Fruit fly (Drosophila melanogaster) whole organism, embryonic: ENCODE measurements around the gene CG11374.

Experiments used
- BEAF-32 ChIP-seq: fragments of 200-800 bp; sonication (Bioruptor generic); optimal IDR thresholded peaks from 3 replicates; lab custom pipeline; 2017; ENCODE audit warnings: missing biosample characterization, missing genetic modification characterization, mild to moderate bottlenecking, moderate library complexity, missing genetic modification reagents
- Bgb ChIP-seq: fragments of 200-800 bp; sonication (Bioruptor generic); IDR thresholded peaks from 2 replicates; pipeline ENCODE4 v1.3.6; 2022; ENCODE audit warnings: missing biosample characterization, missing genetic modification characterization; ENCODE audit not compliant: partially characterized antibody
- C15 ChIP-seq: fragments of 200-800 bp; sonication (Bioruptor generic); IDR thresholded peaks from 3 replicates; pipeline ENCODE4 v1.3.6; 2022; ENCODE audit warnings: missing biosample characterization, missing genetic modification characterization
- CG10431 ChIP-seq: fragments of 200-800 bp; sonication (Bioruptor generic); optimal IDR thresholded peaks from 3 replicates; lab custom pipeline; 2018; ENCODE audit warnings: missing biosample characterization, mild to moderate bottlenecking, missing genetic modification characterization
- CG12219 ChIP-seq: fragments of 200-800 bp; sonication (Bioruptor generic); optimal IDR thresholded peaks from 3 replicates; lab custom pipeline; 2018; ENCODE audit warnings: missing biosample characterization, mild to moderate bottlenecking, missing genetic modification characterization
- CG12391 ChIP-seq: fragments of 200-800 bp; sonication (Bioruptor generic); optimal IDR thresholded peaks from 3 replicates; lab custom pipeline; 2018; ENCODE audit warnings: missing biosample characterization, mild to moderate bottlenecking, missing genetic modification characterization, moderate library complexity
- CG13287 ChIP-seq: fragments of 200-800 bp; sonication (Bioruptor generic); IDR thresholded peaks from 2 replicates; pipeline ENCODE4 v1.3.6; 2022; ENCODE audit warnings: missing biosample characterization, missing genetic modification characterization; ENCODE audit not compliant: partially characterized antibody
- CG15514 ChIP-seq: fragments of 200-800 bp; sonication (Bioruptor generic); optimal IDR thresholded peaks from 3 replicates; lab custom pipeline; 2017; ENCODE audit warnings: missing biosample characterization, missing genetic modification characterization, mild to moderate bottlenecking, moderate library complexity, missing genetic modification reagents
- CG1603 ChIP-seq: fragments of 200-800 bp; sonication (Bioruptor generic); optimal IDR thresholded peaks from 2 replicates; lab custom pipeline; 2019; ENCODE audit warnings: missing biosample characterization, mild to moderate bottlenecking, missing genetic modification characterization, moderate library complexity
- CG17912 ChIP-seq: fragments of 200-800 bp; sonication (Bioruptor generic); optimal IDR thresholded peaks from 2 replicates; lab custom pipeline; 2018; ENCODE audit warnings: missing biosample characterization, mild to moderate bottlenecking, missing genetic modification characterization
- CG2116 ChIP-seq: fragments of 200-800 bp; sonication (Bioruptor generic); optimal IDR thresholded peaks from 3 replicates; lab custom pipeline; 2018; ENCODE audit warnings: missing biosample characterization, mild to moderate bottlenecking, missing genetic modification characterization
- CG30403 ChIP-seq: fragments of 200-800 bp; sonication (Bioruptor generic); optimal IDR thresholded peaks from 3 replicates; lab custom pipeline; 2016; ENCODE audit warnings: missing biosample characterization, missing genetic modification characterization
- CG34376 ChIP-seq: fragments of 200-800 bp; sonication (Bioruptor generic); optimal IDR thresholded peaks from 2 replicates; lab custom pipeline; 2018; ENCODE audit warnings: missing biosample characterization, mild to moderate bottlenecking, missing genetic modification characterization
- CG42726 ChIP-seq: fragments of 200-800 bp; sonication (Bioruptor generic); IDR thresholded peaks from 2 replicates; pipeline ENCODE4 v1.3.6; 2022; ENCODE audit warnings: missing biosample characterization, missing genetic modification characterization; ENCODE audit not compliant: partially characterized antibody
- CG4282 ChIP-seq: fragments of 200-800 bp; sonication (Bioruptor generic); optimal IDR thresholded peaks from 2 replicates; lab custom pipeline; 2016; ENCODE audit warnings: missing biosample characterization, missing genetic modification characterization
- CG4617 ChIP-seq: fragments of 200-800 bp; sonication (Bioruptor generic); optimal IDR thresholded peaks from 3 replicates; lab custom pipeline; 2016; ENCODE audit warnings: missing biosample characterization, missing genetic modification characterization, borderline replicate concordance
- CG5953 ChIP-seq: fragments of 200-800 bp; sonication (Bioruptor generic); IDR thresholded peaks from 2 replicates; pipeline ENCODE4 v1.3.6; 2022; ENCODE audit warnings: missing biosample characterization, missing genetic modification characterization
- CG6791 ChIP-seq: fragments of 200-800 bp; sonication (Bioruptor generic); IDR thresholded peaks from 3 replicates; pipeline ENCODE4 v1.3.6; 2022; ENCODE audit warnings: missing biosample characterization, missing genetic modification characterization; ENCODE audit not compliant: partially characterized antibody
- CG7271 ChIP-seq: fragments of 200-800 bp; sonication (Bioruptor generic); optimal IDR thresholded peaks from 2 replicates; lab custom pipeline; 2018; ENCODE audit warnings: missing biosample characterization, mild to moderate bottlenecking, missing genetic modification characterization, moderate library complexity
- Dek ChIP-seq: fragments of 200-800 bp; sonication (Bioruptor generic); optimal IDR thresholded peaks from 3 replicates; lab custom pipeline; 2019; ENCODE audit warnings: missing biosample characterization, mild to moderate bottlenecking, missing genetic modification characterization, moderate library complexity
- Dll ChIP-seq: fragments of 200-800 bp; sonication (Bioruptor generic); IDR thresholded peaks from 4 replicates; pipeline ENCODE4 v1.3.6; 2022; ENCODE audit warnings: missing biosample characterization, missing genetic modification characterization; ENCODE audit not compliant: partially characterized antibody
- Dp ChIP-seq: fragments of 200-800 bp; sonication (Bioruptor generic); optimal IDR thresholded peaks from 2 replicates; lab custom pipeline; 2018; ENCODE audit warnings: missing biosample characterization, mild to moderate bottlenecking, missing genetic modification characterization, moderate library complexity
- MBD-R2 ChIP-seq: fragments of 200-800 bp; sonication (Bioruptor generic); IDR thresholded peaks from 2 replicates; pipeline ENCODE4 v1.3.6; 2022; ENCODE audit warnings: missing biosample characterization, missing genetic modification characterization
- MESR4 ChIP-seq: fragments of 200-800 bp; sonication (Bioruptor generic); optimal IDR thresholded peaks from 2 replicates; lab custom pipeline; 2018; ENCODE audit warnings: missing biosample characterization, mild to moderate bottlenecking, missing genetic modification characterization, moderate library complexity
- Med ChIP-seq: fragments of 200-800 bp; sonication (Bioruptor generic); peaks from one replicate; lab custom pipeline; 2016; ENCODE audit warnings: missing biosample characterization, missing genetic modification characterization, mild to moderate bottlenecking, inconsistent platforms, moderate library complexity
- NC2β ChIP-seq: fragments of 200-800 bp; sonication (Bioruptor generic); optimal IDR thresholded peaks from 2 replicates; lab custom pipeline; 2016; ENCODE audit warnings: missing biosample characterization, missing genetic modification characterization
- Pdp1 ChIP-seq, 2 experiments: fragments of 200-800 bp; sonication (Bioruptor generic); optimal IDR thresholded peaks; 3 replicates each; lab custom pipeline; 2016; ENCODE audit warnings: missing biosample characterization in 2 of 2, missing genetic modification characterization in 2 of 2, mild to moderate bottlenecking in 1 of 2, moderate library complexity in 1 of 2
- Scr ChIP-seq: fragments of 200-800 bp; sonication (Bioruptor generic); IDR thresholded peaks from 2 replicates; pipeline ENCODE4 v1.3.6; 2022; ENCODE audit warnings: missing biosample characterization, missing genetic modification characterization; ENCODE audit not compliant: partially characterized antibody
- Sry-δ ChIP-seq: fragments of 200-800 bp; sonication (Bioruptor generic); optimal IDR thresholded peaks from 2 replicates; lab custom pipeline; 2016; ENCODE audit warnings: missing biosample characterization, missing genetic modification characterization
- Vsx1 ChIP-seq: fragments of 200-800 bp; sonication (Bioruptor generic); optimal IDR thresholded peaks from 2 replicates; lab custom pipeline; 2017; ENCODE audit warnings: missing biosample characterization, mild to moderate bottlenecking, missing genetic modification characterization, missing genetic modification reagents
- br ChIP-seq: fragments of >200 bp; optimal IDR thresholded peaks from 2 replicates; lab custom pipeline; 2017
- danr ChIP-seq: fragments of 200-800 bp; sonication (Bioruptor generic); IDR thresholded peaks from 2 replicates; pipeline ENCODE4 v1.3.6; 2022; ENCODE audit warnings: missing biosample characterization, missing genetic modification characterization
- dimm ChIP-seq: fragments of 200-800 bp; sonication (Bioruptor generic); IDR thresholded peaks from 2 replicates; pipeline ENCODE4 v1.3.6; 2022; ENCODE audit warnings: missing biosample characterization, missing genetic modification characterization
- exex ChIP-seq: fragments of 200-800 bp; sonication (Bioruptor generic); optimal IDR thresholded peaks from 4 replicates; lab custom pipeline; 2018; ENCODE audit warnings: missing biosample characterization, mild to moderate bottlenecking, missing genetic modification characterization, moderate library complexity
- fd64A ChIP-seq: fragments of 200-800 bp; sonication (Bioruptor generic); optimal IDR thresholded peaks from 3 replicates; lab custom pipeline; 2018; ENCODE audit warnings: missing biosample characterization, mild to moderate bottlenecking, missing genetic modification characterization
- gfzf ChIP-seq: fragments of 200-800 bp; sonication (Bioruptor generic); optimal IDR thresholded peaks from 2 replicates; lab custom pipeline; 2016; ENCODE audit warnings: missing biosample characterization, mild to moderate bottlenecking, missing genetic modification characterization, moderate library complexity
- inv ChIP-seq: fragments of 200-800 bp; sonication (Bioruptor generic); IDR thresholded peaks from 2 replicates; pipeline ENCODE4 v1.3.6; 2022; ENCODE audit warnings: missing biosample characterization, missing genetic modification characterization; ENCODE audit not compliant: partially characterized antibody
- p53 ChIP-seq: fragments of 200-800 bp; sonication (Bioruptor generic); optimal IDR thresholded peaks from 2 replicates; lab custom pipeline; 2016; ENCODE audit warnings: missing biosample characterization, missing genetic modification characterization
- prd ChIP-seq, 3 experiments: fragments of >200 bp in 2 of 3; fragments of 200-800 bp in 1 of 3; sonication (Bioruptor generic) in 1 of 3; optimal IDR thresholded peaks in 2 of 3; IDR thresholded peaks in 1 of 3; 2 replicates in 2 of 3; 3 replicates in 1 of 3; pipeline versions ENCODE4 v1.3.6 to Lab custom; 2017 to 2022; ENCODE audit warnings: missing biosample characterization in 1 of 3, missing genetic modification characterization in 1 of 3
- stwl ChIP-seq: fragments of 200-800 bp; sonication (Bioruptor generic); optimal IDR thresholded peaks from 3 replicates; lab custom pipeline; 2018; ENCODE audit warnings: missing biosample characterization, mild to moderate bottlenecking, missing genetic modification characterization, moderate library complexity
- sug ChIP-seq: fragments of 200-800 bp; optimal IDR thresholded peaks from 2 replicates; lab custom pipeline; 2019; ENCODE audit warnings: missing biosample characterization, mild to moderate bottlenecking, missing genetic modification characterization, moderate library complexity
- tio ChIP-seq: fragments of 200-800 bp; sonication (Bioruptor generic); optimal IDR thresholded peaks from 2 replicates; lab custom pipeline; 2017; ENCODE audit warnings: missing biosample characterization, missing genetic modification characterization, inconsistent platforms
- trem ChIP-seq: fragments of 200-800 bp; optimal IDR thresholded peaks from 3 replicates; lab custom pipeline; 2019; ENCODE audit warnings: missing biosample characterization, mild to moderate bottlenecking, missing genetic modification characterization, moderate library complexity
- unc-4 ChIP-seq: fragments of 200-800 bp; sonication (Bioruptor generic); IDR thresholded peaks from 2 replicates; pipeline ENCODE4 v1.3.6; 2022; ENCODE audit warnings: missing biosample characterization, missing genetic modification characterization; ENCODE audit not compliant: partially characterized antibody

Gene CG11374

dm6 chr2L:106540-106939, 30.4 kb downstream of the CG11374 start, which contains the start of the genes Nhe1 and Sam-S (continued):
- TF ChIP-seq CG7271 (no peak), MBD-R2 (GFP tag; lab: Robert Waterston, UW) (peak; percentile 44; the same call in 1 of the 2 replicates), br (lab: Kevin White, UChicago) (no peak), Dll (GFP tag; lab: Robert Waterston, UW) (peak; percentile 43; the same call in 1 of the 4 replicates), p53 (GFP tag; lab: Kevin White, UChicago) (no peak), MESR4 (GFP tag; lab: Kevin White, UChicago) (peak; percentile 83), CG2116 (GFP tag; lab: Kevin White, UChicago) (peak; percentile 29), CG13287 (GFP tag; lab: Robert Waterston, UW) (peak; percentile 54), unc-4 (GFP tag; lab: Robert Waterston, UW) (0 out of 2 replicates have a peak, but pooled peaks have one; percentile 35), Scr (peak; percentile 14), Sry-δ (peak; percentile 22), CG4617 (GFP tag; lab: Kevin White, UChicago) (peak; percentile 38), BEAF-32 (peak; percentile 31), NC2β (GFP tag; lab: Kevin White, UChicago) (no peak), Bgb (GFP tag; lab: Robert Waterston, UW) (0 out of 2 replicates have a peak, but pooled peaks have one; percentile 10), CG30403 (GFP tag; lab: Kevin White, UChicago) (no peak), CG15514 (GFP tag; lab: Kevin White, UChicago) (peak; percentile 95), CG5953 (no peak), Dek (no peak)

- no peak for TF ChIP-seq danr (GFP tag; lab: Robert Waterston, UW)
- no peak for TF ChIP-seq CG4282
- TF ChIP-seq C15 (GFP tag; lab: Robert Waterston, UW): no peak
- no peak for TF ChIP-seq tio (GFP tag; lab: Kevin White, UChicago)
- peak; percentile 25 for TF ChIP-seq gfzf (GFP tag; lab: Kevin White, UChicago)
- TF ChIP-seq Pdp1 (GFP tag; optimal IDR thresholded peaks at IDR 0.05; lab: Kevin White, UChicago): peak in 1 of 2 experiments; percentile 48
- no peak for TF ChIP-seq prd (optimal IDR thresholded peaks at IDR 0.05; lab: Kevin White, UChicago)
- no peak for TF ChIP-seq prd (GFP tag; IDR thresholded peaks at IDR 0.05; lab: Robert Waterston, UW)
- peak; percentile 81 for TF ChIP-seq sug (tag; lab: Kevin White, UChicago)
- peak; percentile 38 for TF ChIP-seq Med (GFP tag; lab: Kevin White, UChicago)
- TF ChIP-seq CG12391 (tag; lab: Kevin White, UChicago): no peak
- no peak for TF ChIP-seq fd64A (GFP tag; lab: Kevin White, UChicago)
- TF ChIP-seq CG34376 (GFP tag; lab: Kevin White, UChicago): peak; percentile 42
- no peak for TF ChIP-seq stwl (tag; lab: Kevin White, UChicago)
- 0 out of 3 replicates have a peak, but pooled peaks have one; percentile 9 for TF ChIP-seq CG6791 (GFP tag; lab: Robert Waterston, UW)
Measured at dm6 chr2L:107032-107431, 30.9 kb downstream of the CG11374 start.

- TF ChIP-seq CG17912 (no peak), CG10431 (GFP tag; lab: Kevin White, UChicago) (peak; percentile 90), CG1603 (tag; lab: Kevin White, UChicago) (peak; percentile 34), CG12219 (GFP tag; lab: Kevin White, UChicago) (peak; percentile 15), trem (peak; percentile 31), exex (tag; lab: Kevin White, UChicago) (peak; percentile 47), inv (GFP tag; lab: Robert Waterston, UW) (peak; percentile 29), CG42726 (GFP tag; lab: Robert Waterston, UW) (peak; percentile 49; the same call in 1 of the 2 replicates), Vsx1 (GFP tag; lab: Kevin White, UChicago) (peak; percentile 31), Dp (peak; percentile 40), dimm (GFP tag; lab: Robert Waterston, UW) (no peak)
Measured at dm6 chr2L:107476-108436, 31.6 kb downstream of the CG11374 start.
